Worm (Caenorhabditis elegans): ENCODE data around the gene Y51H7BR.7.

ce11 chrII:1568214-1568613, 42.8 kb upstream of the Y51H7BR.7 start, which contains the start of gene fbxb-49:
- TF ChIP-seq lin-39 (tag; optimal IDR thresholded peaks at IDR 0.05) (no peak), egl-27 (tag; optimal IDR thresholded peaks at IDR 0.05) (no peak), jun-1 (tag; optimal IDR thresholded peaks at IDR 0.05) (no peak), mdl-1 (tag; optimal IDR thresholded peaks at IDR 0.05) (no peak), ztf-4 (tag; optimal IDR thresholded peaks at IDR 0.05) (no peak), lin-15B (tag; optimal IDR thresholded peaks at IDR 0.05) (no peak)

All from whole organism, L1 larva.